Fruit fly (Drosophila melanogaster) whole organism, wandering third instar larva: Measurements from ENCODE around the gene bam.

ENCODE experiments used
- Abd-B ChIP-seq: fragments of >200 bp; optimal IDR thresholded peaks from 2 replicates; lab custom pipeline; 2017; ENCODE audit warnings: missing biosample characterization, missing genetic modification characterization
- CG32264 ChIP-seq: fragments of 200-800 bp; sonication (Bioruptor generic); optimal IDR thresholded peaks from 2 replicates; lab custom pipeline; 2016; ENCODE audit warnings: missing biosample characterization, missing genetic modification characterization
- CG9705 ChIP-seq: fragments of 200-800 bp; sonication (Bioruptor generic); optimal IDR thresholded peaks from 2 replicates; lab custom pipeline; 2018; ENCODE audit warnings: missing biosample characterization, mild to moderate bottlenecking, missing genetic modification characterization
- CrebA ChIP-seq: fragments of 200-800 bp; sonication (Bioruptor generic); optimal IDR thresholded peaks from 2 replicates; lab custom pipeline; 2016; ENCODE audit warnings: missing biosample characterization, mild to moderate bottlenecking, missing genetic modification characterization, borderline replicate concordance
- Dfd ChIP-seq: fragments of >200 bp; optimal IDR thresholded peaks from 2 replicates; lab custom pipeline; 2017; ENCODE audit warnings: missing biosample characterization, missing genetic modification characterization
- Dif ChIP-seq: fragments of 200-275, 200-300 bp; sonication (Bioruptor generic); optimal IDR thresholded peaks from 2 replicates; lab custom pipeline; 2018; ENCODE audit warnings: missing biosample characterization, missing genetic modification characterization; ENCODE audit not compliant: partially characterized antibody
- GATAd ChIP-seq: sonication (Bioruptor generic); optimal IDR thresholded peaks from 2 replicates; lab custom pipeline; 2016; ENCODE audit warnings: missing biosample characterization, missing genetic modification characterization
- HLH106 ChIP-seq: fragments of 200-800 bp; optimal IDR thresholded peaks from 3 replicates; lab custom pipeline; 2019; ENCODE audit warnings: missing biosample characterization, mild to moderate bottlenecking, missing genetic modification characterization, moderate library complexity
- Hnf4 ChIP-seq: fragments of 200-800 bp; sonication (Bioruptor generic); optimal IDR thresholded peaks from 2 replicates; lab custom pipeline; 2016; ENCODE audit warnings: missing biosample characterization, mild to moderate bottlenecking, missing genetic modification characterization
- Hr78 ChIP-seq: fragments of >200 bp; optimal IDR thresholded peaks from 2 replicates; lab custom pipeline; 2017; ENCODE audit warnings: missing biosample characterization, missing genetic modification characterization
- Hr83 ChIP-seq: fragments of 200-300 bp; sonication (Bioruptor generic); optimal IDR thresholded peaks from 2 replicates; lab custom pipeline; 2016; ENCODE audit warnings: missing biosample characterization, mild to moderate bottlenecking, missing genetic modification characterization, moderate library complexity; ENCODE audit not compliant: poor library complexity, severe bottlenecking
- Jra ChIP-seq: sonication (Bioruptor generic); optimal IDR thresholded peaks from 2 replicates; lab custom pipeline; 2016; ENCODE audit warnings: missing biosample characterization, missing genetic modification characterization
- Mio ChIP-seq: sonication (Bioruptor generic); optimal IDR thresholded peaks from 2 replicates; lab custom pipeline; 2016; ENCODE audit warnings: missing biosample characterization, missing genetic modification characterization
- Myc ChIP-seq: fragments of >200 bp; optimal IDR thresholded peaks from 2 replicates; lab custom pipeline; 2017
- N ChIP-seq: fragments of >200 bp; optimal IDR thresholded peaks from 2 replicates; lab custom pipeline; 2018; ENCODE audit warnings: missing biosample characterization, missing external identifiers, missing genetic modification characterization
- OdsH ChIP-seq: fragments of 200-800 bp; sonication (Bioruptor generic); optimal IDR thresholded peaks from 2 replicates; lab custom pipeline; 2016; ENCODE audit warnings: missing biosample characterization, mild to moderate bottlenecking, missing genetic modification characterization
- Rel ChIP-seq, 2 experiments: fragments of 200-800 bp; sonication (Bioruptor generic) in 1 of 2; optimal IDR thresholded peaks; 2 replicates in 1 of 2; 3 replicates in 1 of 2; lab custom pipeline; 2016 to 2019; ENCODE audit warnings: mild to moderate bottlenecking in 2 of 2, missing biosample characterization in 2 of 2, missing genetic modification characterization in 2 of 2, moderate library complexity in 1 of 2
- Sp1 ChIP-seq: fragments of 200-800 bp; sonication (Bioruptor generic); optimal IDR thresholded peaks from 3 replicates; lab custom pipeline; 2019; ENCODE audit warnings: missing biosample characterization, mild to moderate bottlenecking, missing genetic modification characterization, moderate library complexity
- Vsx2 ChIP-seq: fragments of 200-300, 225-300 bp; sonication (Bioruptor generic); optimal IDR thresholded peaks from 2 replicates; lab custom pipeline; 2018; ENCODE audit warnings: missing biosample characterization, missing genetic modification characterization; ENCODE audit not compliant: partially characterized antibody
- br ChIP-seq: fragments of 200-800 bp; sonication (Bioruptor generic); optimal IDR thresholded peaks from 2 replicates; lab custom pipeline; 2016; ENCODE audit warnings: missing biosample characterization, missing genetic modification characterization
- brk ChIP-seq: fragments of 200-800 bp; sonication (Bioruptor generic); optimal IDR thresholded peaks from 2 replicates; lab custom pipeline; 2016; ENCODE audit warnings: missing biosample characterization, mild to moderate bottlenecking, missing genetic modification characterization
- dl ChIP-seq, 2 experiments: fragments of 175-275, 200-275 bp in 1 of 2; fragments of 200-275 bp in 1 of 2; sonication (Bioruptor generic); optimal IDR thresholded peaks; lab custom pipeline; 2018; ENCODE audit warnings: mild to moderate bottlenecking in 2 of 2, missing biosample characterization in 2 of 2, missing genetic modification characterization in 2 of 2, moderate library complexity in 2 of 2; ENCODE audit not compliant: partially characterized antibody in 2 of 2, insufficient read depth in 1 of 2
- dmrt93B ChIP-seq: fragments of 200-800 bp; sonication (Bioruptor generic); optimal IDR thresholded peaks from 2 replicates; lab custom pipeline; 2018; ENCODE audit warnings: missing biosample characterization, mild to moderate bottlenecking, missing genetic modification characterization
- dsf ChIP-seq: sonication (Bioruptor generic); optimal IDR thresholded peaks from 2 replicates; lab custom pipeline; 2016; ENCODE audit warnings: missing biosample characterization, missing genetic modification characterization, borderline replicate concordance
- ey ChIP-seq: fragments of 200-800 bp; sonication (Bioruptor generic); optimal IDR thresholded peaks from 2 replicates; lab custom pipeline; 2016; ENCODE audit warnings: missing biosample characterization, missing genetic modification characterization
- foxo ChIP-seq, 2 experiments: fragments of 200-800 bp; sonication (Bioruptor generic); optimal IDR thresholded peaks; 2 replicates in 1 of 2; 3 replicates in 1 of 2; lab custom pipeline; 2016 to 2017; ENCODE audit warnings: missing biosample characterization in 2 of 2, missing genetic modification characterization in 2 of 2
- fru ChIP-seq: fragments of 200-800 bp; sonication (Bioruptor generic); optimal IDR thresholded peaks from 3 replicates; lab custom pipeline; 2016; ENCODE audit warnings: missing biosample characterization, mild to moderate bottlenecking, missing genetic modification characterization
- h ChIP-seq: fragments of 200-800 bp; sonication (Bioruptor generic); optimal IDR thresholded peaks from 3 replicates; lab custom pipeline; 2016; ENCODE audit warnings: missing biosample characterization, mild to moderate bottlenecking, missing genetic modification characterization
- jim ChIP-seq: fragments of 175-275, 200-325 bp; sonication (Bioruptor generic); optimal IDR thresholded peaks from 2 replicates; lab custom pipeline; 2016; ENCODE audit warnings: missing biosample characterization, mild to moderate bottlenecking, missing genetic modification characterization
- lola ChIP-seq: fragments of >200 bp; optimal IDR thresholded peaks from 2 replicates; lab custom pipeline; 2017; ENCODE audit warnings: missing biosample characterization, missing genetic modification characterization
- pan ChIP-seq: fragments of >200 bp; optimal IDR thresholded peaks from 2 replicates; lab custom pipeline; 2017
- psq ChIP-seq: fragments of 200-800 bp; sonication (Bioruptor generic); optimal IDR thresholded peaks from 3 replicates; lab custom pipeline; 2017; ENCODE audit warnings: missing biosample characterization, mild to moderate bottlenecking, missing genetic modification characterization, moderate library complexity
- rgr ChIP-seq: fragments of 200-800 bp; sonication (Bioruptor generic); optimal IDR thresholded peaks from 3 replicates; lab custom pipeline; 2016; ENCODE audit warnings: missing biosample characterization, mild to moderate bottlenecking, missing genetic modification characterization
- sage ChIP-seq: fragments of 200-800 bp; sonication (Bioruptor generic); optimal IDR thresholded peaks from 2 replicates; lab custom pipeline; 2016; ENCODE audit warnings: missing biosample characterization, mild to moderate bottlenecking, missing genetic modification characterization
- sv ChIP-seq: fragments of 200-800 bp; sonication (Bioruptor generic); optimal IDR thresholded peaks from 3 replicates; lab custom pipeline; 2016; ENCODE audit warnings: missing biosample characterization, missing genetic modification characterization
- tai ChIP-seq: sonication (Bioruptor generic); optimal IDR thresholded peaks from 2 replicates; lab custom pipeline; 2016; ENCODE audit warnings: missing biosample characterization, missing genetic modification characterization
- usp ChIP-seq: fragments of >200 bp; optimal IDR thresholded peaks from 2 replicates; lab custom pipeline; 2017; ENCODE audit warnings: missing biosample characterization, missing genetic modification characterization
- woc ChIP-seq: sonication (Bioruptor generic); optimal IDR thresholded peaks from 2 replicates; lab custom pipeline; 2016; ENCODE audit warnings: missing biosample characterization, mild to moderate bottlenecking, missing genetic modification characterization

bam gene

dm6 chr3R:25221203-25221807, 23.6 kb downstream of the bam start, which contains the start of gene Alg9:
Gene Alg9 (plus strand): TSS chr3R:25221589.
- TF ChIP-seq lola (GFP tag; lab: Kevin White, UChicago) (no peak), HLH106 (tag; lab: Kevin White, UChicago) (no peak), Hr78 (GFP tag; lab: Kevin White, UChicago) (peak; percentile 47), N (GFP tag; lab: Kevin White, UChicago) (peak; percentile 92), Hr83 (peak; percentile 71)
- TF ChIP-seq, all 38 proteins: peak for 3

DNA sequence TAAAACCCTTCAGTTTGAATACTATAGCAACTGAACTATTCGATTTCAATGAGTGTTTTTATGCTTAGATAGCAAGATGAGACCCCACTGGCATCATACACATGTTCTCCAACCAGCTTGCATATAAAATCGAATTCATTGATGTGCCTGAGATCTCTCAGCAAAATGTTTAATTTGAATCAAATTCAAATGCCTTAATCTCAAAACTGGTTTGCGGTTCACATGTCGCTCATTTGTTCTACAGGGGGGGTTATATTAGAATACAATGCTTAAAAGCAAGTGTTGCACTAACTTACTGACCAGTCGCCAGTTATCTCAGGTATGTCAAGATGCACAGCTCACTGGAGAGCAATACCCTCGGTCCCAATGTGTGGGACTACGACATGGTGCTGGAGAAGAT, 25.9 kb downstream of the bam start, which contains the start of gene CG31103:
Gene CG31103, plus strand, starts transcription at position 301 of the 400 bp plus-strand sequence.
- TF ChIP-seq psq (GFP tag; lab: Kevin White, UChicago) (no peak), CrebA (GFP tag; lab: Kevin White, UChicago) (no peak), Dfd (GFP tag; lab: Kevin White, UChicago) (no peak), Hr83 (no peak), dmrt93B (GFP tag; lab: Kevin White, UChicago) (no peak), Abd-B (no peak), Myc (lab: Kevin White, UChicago) (no peak), Mio (GFP tag; lab: Kevin White, UChicago) (no peak), rgr (no peak), woc (GFP tag; lab: Kevin White, UChicago) (no peak), Hnf4 (GFP tag; lab: Kevin White, UChicago) (no peak), tai (GFP tag; lab: Kevin White, UChicago) (no peak), jim (GFP tag; lab: Kevin White, UChicago) (no peak), br (no peak), Rel (GFP tag; optimal IDR thresholded peaks at IDR 0.05; lab: Kevin White, UChicago) (no peak), Rel (tag; optimal IDR thresholded peaks at IDR 0.05; lab: Kevin White, UChicago) (no peak)

- TF ChIP-seq N (GFP tag; lab: Kevin White, UChicago) (no peak), brk (GFP tag; lab: Kevin White, UChicago) (no peak), sv (no peak), Dfd (GFP tag; lab: Kevin White, UChicago) (no peak)
- TF ChIP-seq, all 38 proteins: peak for 0
Observed at dm6 chr3R:25215997-25216396, 28.9 kb downstream of the bam start, which contains the start of gene CG31106. Gene CG31106 (plus strand): TSS chr3R:25216297.

- TF ChIP-seq rgr, result no peak
- TF ChIP-seq sage (GFP tag; lab: Kevin White, UChicago), result no peak
- TF ChIP-seq ey (GFP tag; lab: Kevin White, UChicago), result no peak
- TF ChIP-seq GATAd (GFP tag; lab: Kevin White, UChicago), result no peak
- no peak for TF ChIP-seq jim (GFP tag; lab: Kevin White, UChicago)
- TF ChIP-seq h (GFP tag; lab: Kevin White, UChicago), result peak; percentile 48
- TF ChIP-seq foxo (GFP tag; optimal IDR thresholded peaks at IDR 0.05; lab: Kevin White, UChicago), result peak in 1 of 2 experiments; percentile 53
- no peak for TF ChIP-seq psq (GFP tag; lab: Kevin White, UChicago)
- no peak for TF ChIP-seq OdsH (GFP tag; lab: Kevin White, UChicago)
- TF ChIP-seq tai (GFP tag; lab: Kevin White, UChicago), result no peak
- TF ChIP-seq CG9705 (GFP tag; lab: Kevin White, UChicago), result no peak
- no peak for TF ChIP-seq Hr78 (GFP tag; lab: Kevin White, UChicago)
- TF ChIP-seq CrebA (GFP tag; lab: Kevin White, UChicago), result no peak
- no peak for TF ChIP-seq Dfd (GFP tag; lab: Kevin White, UChicago)
- no peak for TF ChIP-seq sv
- TF ChIP-seq fru (GFP tag; lab: Kevin White, UChicago), result peak; percentile 24
- no peak for TF ChIP-seq dmrt93B (GFP tag; lab: Kevin White, UChicago)
- no peak for TF ChIP-seq Myc (lab: Kevin White, UChicago)
- TF ChIP-seq br, result peak; percentile 8
- TF ChIP-seq Hr83, result peak; percentile 33
- TF ChIP-seq Mio (GFP tag; lab: Kevin White, UChicago), result no peak
- peak; percentile 5 for TF ChIP-seq Jra (GFP tag; lab: Kevin White, UChicago)
- no peak for TF ChIP-seq usp (GFP tag; lab: Kevin White, UChicago)
- TF ChIP-seq woc (GFP tag; lab: Kevin White, UChicago), result peak; percentile 65
- TF ChIP-seq brk (GFP tag; lab: Kevin White, UChicago), result peak; percentile 29
- peak; percentile 44 for TF ChIP-seq Hnf4 (GFP tag; lab: Kevin White, UChicago)
- TF ChIP-seq Rel (GFP tag; optimal IDR thresholded peaks at IDR 0.05; lab: Kevin White, UChicago), result no peak
- TF ChIP-seq Rel (tag; optimal IDR thresholded peaks at IDR 0.05; lab: Kevin White, UChicago), result no peak
- no peak for TF ChIP-seq Sp1 (GFP tag; lab: Kevin White, UChicago)
- no peak for TF ChIP-seq Dif (GFP tag; lab: Kevin White, UChicago)
- TF ChIP-seq pan (lab: Kevin White, UChicago), result no peak
- TF ChIP-seq HLH106 (tag; lab: Kevin White, UChicago), result peak; percentile 8
- no peak for TF ChIP-seq dsf (GFP tag; lab: Kevin White, UChicago)
- TF ChIP-seq lola (GFP tag; lab: Kevin White, UChicago), result no peak
- TF ChIP-seq N (GFP tag; lab: Kevin White, UChicago), result no peak
- no peak for TF ChIP-seq CG32264 (GFP tag; lab: Kevin White, UChicago)
- TF ChIP-seq dl (GFP tag; optimal IDR thresholded peaks at IDR 0.05; lab: Kevin White, UChicago; ENCODE audit: insufficient read depth in 1 of 2, partially characterized antibody in 2 of 2), result no peak
- TF ChIP-seq Vsx2, result no peak
- TF ChIP-seq Abd-B, result no peak
Observed at dm6 chr3R:25215123-25215522, 29.8 kb downstream of the bam start, which contains the start of gene Saysd1. Gene Saysd1 (minus strand): TSS chr3R:25215188.
